Fruit fly (Drosophila melanogaster) whole organism, embryonic: Measurements from ENCODE around the gene CG34265.

Experiments
- Bgb ChIP-seq: fragments of 200-800 bp; sonication (Bioruptor generic); IDR thresholded peaks from 2 replicates; pipeline ENCODE4 v1.3.6; 2022; ENCODE audit warnings: missing biosample characterization, missing genetic modification characterization; ENCODE audit not compliant: partially characterized antibody
- CG10267 ChIP-seq: fragments of 200-800 bp; sonication (Bioruptor generic); optimal IDR thresholded peaks from 2 replicates; lab custom pipeline; 2018; ENCODE audit warnings: missing biosample characterization, mild to moderate bottlenecking, missing genetic modification characterization, moderate library complexity
- CG11247 ChIP-seq: fragments of 200-800 bp; sonication (Bioruptor generic); IDR thresholded peaks from 2 replicates; pipeline ENCODE4 v1.3.6; 2022; ENCODE audit warnings: missing biosample characterization, missing genetic modification characterization
- CG12299 ChIP-seq: fragments of 200-800 bp; sonication (Bioruptor generic); optimal IDR thresholded peaks from 2 replicates; lab custom pipeline; 2018; ENCODE audit warnings: missing biosample characterization, mild to moderate bottlenecking, missing genetic modification characterization
- CG13296 ChIP-seq: fragments of 200-800 bp; sonication (Bioruptor generic); optimal IDR thresholded peaks from 3 replicates; lab custom pipeline; 2018; ENCODE audit warnings: missing biosample characterization, mild to moderate bottlenecking, missing genetic modification characterization
- CG1529 ChIP-seq: fragments of 200-800 bp; sonication (Bioruptor generic); optimal IDR thresholded peaks from 3 replicates; lab custom pipeline; 2018; ENCODE audit warnings: missing biosample characterization, missing genetic modification characterization
- CG15514 ChIP-seq: fragments of 200-800 bp; sonication (Bioruptor generic); optimal IDR thresholded peaks from 3 replicates; lab custom pipeline; 2017; ENCODE audit warnings: missing biosample characterization, missing genetic modification characterization, mild to moderate bottlenecking, moderate library complexity, missing genetic modification reagents
- CG16813 ChIP-seq: fragments of 200-800 bp; sonication (Bioruptor generic); IDR thresholded peaks from 3 replicates; pipeline ENCODE4 v1.3.6; 2022; ENCODE audit warnings: missing biosample characterization, missing genetic modification characterization; ENCODE audit not compliant: partially characterized antibody
- CG2875 ChIP-seq: fragments of 200-800 bp; sonication (Bioruptor generic); optimal IDR thresholded peaks from 2 replicates; lab custom pipeline; 2017; ENCODE audit warnings: missing biosample characterization, mild to moderate bottlenecking, missing genetic modification characterization, missing genetic modification reagents
- CG30020 ChIP-seq: fragments of 200-800 bp; optimal IDR thresholded peaks from 2 replicates; lab custom pipeline; 2019; ENCODE audit warnings: missing biosample characterization, mild to moderate bottlenecking, missing genetic modification characterization, moderate library complexity
- CG32532 ChIP-seq: fragments of 200-800 bp; sonication (Bioruptor generic); IDR thresholded peaks from 2 replicates; pipeline ENCODE4 v1.3.6; 2022; ENCODE audit warnings: missing biosample characterization, missing genetic modification characterization
- CG32767 ChIP-seq: fragments of 200-800 bp; sonication (Bioruptor generic); IDR thresholded peaks from 2 replicates; pipeline ENCODE4 v1.3.6; 2022; ENCODE audit warnings: missing biosample characterization, missing genetic modification characterization
- CG3726 ChIP-seq: fragments of 200-800 bp; sonication (Bioruptor generic); IDR thresholded peaks from 3 replicates; pipeline ENCODE4, ENCODE4 v1.3.6; 2022; ENCODE audit warnings: missing biosample characterization, missing genetic modification characterization
- CG3838 ChIP-seq: fragments of 200-800 bp; sonication (Bioruptor generic); optimal IDR thresholded peaks from 3 replicates; lab custom pipeline; 2016; ENCODE audit warnings: missing biosample characterization, missing genetic modification characterization
- CG3995 ChIP-seq: fragments of 200-800 bp; sonication (Bioruptor generic); optimal IDR thresholded peaks from 3 replicates; lab custom pipeline; 2016; ENCODE audit warnings: missing biosample characterization, missing genetic modification characterization
- CG4404 ChIP-seq: fragments of 200-800 bp; sonication (Bioruptor generic); IDR thresholded peaks from 2 replicates; pipeline ENCODE4 v1.3.6; 2022; ENCODE audit warnings: missing biosample characterization, missing genetic modification characterization
- CG7357 ChIP-seq: fragments of 200-800 bp; sonication (Bioruptor generic); IDR thresholded peaks from 3 replicates; pipeline ENCODE4 v1.3.6; 2022; ENCODE audit warnings: missing biosample characterization, missing genetic modification characterization
- CG8359 ChIP-seq: fragments of 200-800 bp; sonication (Bioruptor generic); optimal IDR thresholded peaks from 2 replicates; lab custom pipeline; 2017; ENCODE audit warnings: missing biosample characterization, mild to moderate bottlenecking, missing genetic modification characterization, borderline replicate concordance
- CG9876 ChIP-seq: fragments of 200-800 bp; sonication (Bioruptor generic); optimal IDR thresholded peaks from 2 replicates; lab custom pipeline; 2016; ENCODE audit warnings: missing biosample characterization, missing genetic modification characterization
- CTCF ChIP-seq: fragments of 200-800 bp; sonication (Bioruptor generic); optimal IDR thresholded peaks from 2 replicates; lab custom pipeline; 2017; ENCODE audit warnings: missing biosample characterization, mild to moderate bottlenecking, missing genetic modification characterization, moderate library complexity
- Dad ChIP-seq: fragments of 200-800 bp; sonication (Bioruptor generic); optimal IDR thresholded peaks from 3 replicates; lab custom pipeline; 2016; ENCODE audit warnings: missing biosample characterization, missing genetic modification characterization
- Dek ChIP-seq: fragments of 200-800 bp; sonication (Bioruptor generic); optimal IDR thresholded peaks from 3 replicates; lab custom pipeline; 2019; ENCODE audit warnings: missing biosample characterization, mild to moderate bottlenecking, missing genetic modification characterization, moderate library complexity
- E2f2 ChIP-seq: fragments of 200-800 bp; sonication (Bioruptor generic); IDR thresholded peaks from 2 replicates; pipeline ENCODE4 v1.3.6; 2022; ENCODE audit warnings: missing biosample characterization, missing genetic modification characterization
- Eip74EF ChIP-seq, 2 experiments: fragments of 200-800 bp in 1 of 2; fragments of >200 bp in 1 of 2; sonication (Bioruptor generic) in 1 of 2; optimal IDR thresholded peaks; 2 replicates each; lab custom pipeline; 2017 to 2019; ENCODE audit warnings: missing biosample characterization in 2 of 2, missing genetic modification characterization in 2 of 2, mild to moderate bottlenecking in 1 of 2, moderate library complexity in 1 of 2
- Ets97D ChIP-seq: fragments of 200-800 bp; sonication (Bioruptor generic); optimal IDR thresholded peaks from 3 replicates; lab custom pipeline; 2016; ENCODE audit warnings: missing biosample characterization, missing genetic modification characterization
- H2.0 ChIP-seq: fragments of 200-800 bp; sonication (Bioruptor generic); IDR thresholded peaks from 2 replicates; pipeline ENCODE4 v1.3.6; 2022; ENCODE audit warnings: missing biosample characterization, missing genetic modification characterization
- HmgD ChIP-seq: fragments of 200-800 bp; sonication (Bioruptor generic); optimal IDR thresholded peaks from 3 replicates; lab custom pipeline; 2016; ENCODE audit warnings: missing biosample characterization, missing genetic modification characterization
- Jarid2 ChIP-seq: fragments of 200-800 bp; sonication (Bioruptor generic); optimal IDR thresholded peaks from 3 replicates; lab custom pipeline; 2017; ENCODE audit warnings: mild to moderate bottlenecking, missing biosample characterization, missing genetic modification reagents, missing genetic modification characterization
- Med ChIP-seq: fragments of 200-800 bp; sonication (Bioruptor generic); peaks from one replicate; lab custom pipeline; 2016; ENCODE audit warnings: missing biosample characterization, missing genetic modification characterization, mild to moderate bottlenecking, inconsistent platforms, moderate library complexity
- NFAT ChIP-seq: fragments of 200-800 bp; sonication (Bioruptor generic); IDR thresholded peaks from 2 replicates; pipeline ENCODE4 v1.3.6; 2022; ENCODE audit warnings: missing biosample characterization, missing genetic modification characterization
- Nf-YA ChIP-seq: fragments of 200-800 bp; sonication (Bioruptor generic); IDR thresholded peaks from 2 replicates; pipeline ENCODE4 v1.3.6; 2022; ENCODE audit warnings: missing biosample characterization, missing genetic modification characterization
- Pdp1 ChIP-seq, 2 experiments: fragments of 200-800 bp; sonication (Bioruptor generic); optimal IDR thresholded peaks; 3 replicates each; lab custom pipeline; 2016; ENCODE audit warnings: missing biosample characterization in 2 of 2, missing genetic modification characterization in 2 of 2, mild to moderate bottlenecking in 1 of 2, moderate library complexity in 1 of 2
- TFAM ChIP-seq: fragments of 200-800 bp; sonication (Bioruptor generic); optimal IDR thresholded peaks from 2 replicates; lab custom pipeline; 2017; ENCODE audit warnings: missing biosample characterization, missing genetic modification characterization, inconsistent platforms
- Xbp1 ChIP-seq: fragments of 200-800 bp; sonication (Bioruptor generic); optimal IDR thresholded peaks from 3 replicates; lab custom pipeline; 2016; ENCODE audit warnings: missing biosample characterization, mild to moderate bottlenecking, missing genetic modification characterization
- cas ChIP-seq: fragments of 200-800 bp; sonication (Bioruptor generic); IDR thresholded peaks from 2 replicates; pipeline ENCODE4 v1.3.6; 2022; ENCODE audit warnings: missing biosample characterization, missing genetic modification characterization
- chn ChIP-seq: fragments of 200-800 bp; sonication (Bioruptor generic); optimal IDR thresholded peaks from 2 replicates; lab custom pipeline; 2016; ENCODE audit warnings: missing biosample characterization, missing genetic modification characterization
- crol ChIP-seq: fragments of 200-800 bp; sonication (Bioruptor generic); IDR thresholded peaks from 2 replicates; pipeline ENCODE4 v1.3.6; 2022; ENCODE audit warnings: missing biosample characterization, missing genetic modification characterization
- crp ChIP-seq, 2 experiments: fragments of 200-800 bp; sonication (Bioruptor generic); optimal IDR thresholded peaks; 2 replicates in 1 of 2; 3 replicates in 1 of 2; lab custom pipeline; 2017; ENCODE audit warnings: missing biosample characterization in 2 of 2, missing genetic modification characterization in 2 of 2, mild to moderate bottlenecking in 1 of 2, moderate library complexity in 1 of 2
- cwo ChIP-seq: fragments of 200-800 bp; sonication (Bioruptor generic); optimal IDR thresholded peaks from 3 replicates; lab custom pipeline; 2017; ENCODE audit warnings: missing biosample characterization, missing genetic modification characterization, mild to moderate bottlenecking, moderate library complexity, missing genetic modification reagents
- eve ChIP-seq, 2 experiments: fragments of >200 bp; optimal IDR thresholded peaks; 2 replicates each; lab custom pipeline; 2017; ENCODE audit warnings: missing biosample characterization in 2 of 2, missing genetic modification characterization in 2 of 2
- exex ChIP-seq: fragments of 200-800 bp; sonication (Bioruptor generic); optimal IDR thresholded peaks from 4 replicates; lab custom pipeline; 2018; ENCODE audit warnings: missing biosample characterization, mild to moderate bottlenecking, missing genetic modification characterization, moderate library complexity
- fd64A ChIP-seq: fragments of 200-800 bp; sonication (Bioruptor generic); optimal IDR thresholded peaks from 3 replicates; lab custom pipeline; 2018; ENCODE audit warnings: missing biosample characterization, mild to moderate bottlenecking, missing genetic modification characterization
- gcm ChIP-seq: fragments of 200-800 bp; sonication (Bioruptor generic); optimal IDR thresholded peaks from 2 replicates; lab custom pipeline; 2019; ENCODE audit warnings: missing biosample characterization, mild to moderate bottlenecking, missing genetic modification characterization, moderate library complexity
- gsb ChIP-seq: fragments of 200-800 bp; sonication (Bioruptor generic); IDR thresholded peaks from 2 replicates; pipeline ENCODE4 v1.3.6; 2022; ENCODE audit warnings: missing biosample characterization, missing genetic modification characterization
- gt ChIP-seq: fragments of 200-800 bp; sonication (Bioruptor generic); IDR thresholded peaks from 2 replicates; pipeline ENCODE4 v1.3.6; 2022; ENCODE audit warnings: missing biosample characterization, missing genetic modification characterization
- hb ChIP-seq: fragments of 200-800 bp; sonication (Bioruptor generic); IDR thresholded peaks from 3 replicates; pipeline ENCODE4 v1.3.6; 2022; ENCODE audit warnings: missing biosample characterization, missing genetic modification characterization; ENCODE audit not compliant: partially characterized antibody
- inv ChIP-seq: fragments of 200-800 bp; sonication (Bioruptor generic); IDR thresholded peaks from 2 replicates; pipeline ENCODE4 v1.3.6; 2022; ENCODE audit warnings: missing biosample characterization, missing genetic modification characterization; ENCODE audit not compliant: partially characterized antibody
- mld ChIP-seq: fragments of 200-800 bp; sonication (Bioruptor generic); IDR thresholded peaks from 3 replicates; pipeline ENCODE4 v1.3.6; 2022; ENCODE audit warnings: missing biosample characterization, missing genetic modification characterization; ENCODE audit not compliant: partially characterized antibody
- trem ChIP-seq: fragments of 200-800 bp; optimal IDR thresholded peaks from 3 replicates; lab custom pipeline; 2019; ENCODE audit warnings: missing biosample characterization, mild to moderate bottlenecking, missing genetic modification characterization, moderate library complexity
- tx ChIP-seq: fragments of 200-800 bp; sonication (Bioruptor generic); optimal IDR thresholded peaks from 2 replicates; lab custom pipeline; 2016; ENCODE audit warnings: missing biosample characterization, missing genetic modification characterization
- z ChIP-seq: fragments of 200-800 bp; sonication (Bioruptor generic); IDR thresholded peaks from 3 replicates; pipeline ENCODE4 v1.3.6; 2022; ENCODE audit warnings: missing biosample characterization, missing genetic modification characterization
- zfh2 ChIP-seq: fragments of 200-800 bp; sonication (Bioruptor generic); optimal IDR thresholded peaks from 2 replicates; lab custom pipeline; 2016; ENCODE audit warnings: missing biosample characterization, missing genetic modification characterization

Gene CG34265

dm6 chr3L:3305430-3305829 is 37.2 kb downstream of the CG34265 start (continued):
- TF ChIP-seq eve (GFP tag; optimal IDR thresholded peaks at IDR 0.05; lab: Kevin White, UChicago): no peak
- no peak for TF ChIP-seq H2.0
- no peak for TF ChIP-seq CG4404 (GFP tag; lab: Robert Waterston, UW)
- TF ChIP-seq Jarid2: peak; percentile 25
- TF ChIP-seq CG3838 (GFP tag; lab: Kevin White, UChicago): peak; percentile 0
- TF ChIP-seq Dad: no peak
- no peak for TF ChIP-seq CTCF (GFP tag; lab: Kevin White, UChicago)
- no peak for TF ChIP-seq chn (GFP tag; lab: Kevin White, UChicago)
- TF ChIP-seq exex (tag; lab: Kevin White, UChicago): no peak
- TF ChIP-seq CG16813: no peak
- no peak for TF ChIP-seq gsb
- TF ChIP-seq Xbp1 (GFP tag; lab: Kevin White, UChicago): peak; percentile 13
- no peak for TF ChIP-seq Nf-YA (GFP tag; lab: Robert Waterston, UW)
- no peak for TF ChIP-seq trem
- TF ChIP-seq fd64A (GFP tag; lab: Kevin White, UChicago): peak; percentile 67
- no peak for TF ChIP-seq CG32532
- TF ChIP-seq Pdp1 (GFP tag; optimal IDR thresholded peaks at IDR 0.05; lab: Kevin White, UChicago): peak in 1 of 2 experiments; percentile 38
- TF ChIP-seq mld (GFP tag; lab: Robert Waterston, UW): no peak
- no peak for TF ChIP-seq CG3726 (GFP tag; lab: Robert Waterston, UW)
- peak; percentile 41 for TF ChIP-seq CG15514 (GFP tag; lab: Kevin White, UChicago)
- no peak for TF ChIP-seq CG3995 (GFP tag; lab: Kevin White, UChicago)
- TF ChIP-seq CG9876: no peak
- TF ChIP-seq CG1529 (GFP tag; lab: Kevin White, UChicago): peak; percentile 31
- TF ChIP-seq tx: peak; percentile 7
- no peak for TF ChIP-seq CG32767 (GFP tag; lab: Robert Waterston, UW)
- no peak for TF ChIP-seq cwo (GFP tag; lab: Kevin White, UChicago)
- TF ChIP-seq CG7357 (GFP tag; lab: Robert Waterston, UW): no peak
- peak; percentile 94 for TF ChIP-seq Med (GFP tag; lab: Kevin White, UChicago)
- TF ChIP-seq hb (GFP tag; lab: Robert Waterston, UW): no peak
- TF ChIP-seq CG8359 (GFP tag; lab: Kevin White, UChicago): peak; percentile 49
- peak; percentile 58; the same call in 2 of the 3 replicates for TF ChIP-seq z (GFP tag; lab: Robert Waterston, UW)
- TF ChIP-seq crp (GFP tag; optimal IDR thresholded peaks at IDR 0.05; lab: Kevin White, UChicago): no peak
- TF ChIP-seq E2f2 (GFP tag; lab: Robert Waterston, UW): no peak
- no peak for TF ChIP-seq zfh2 (GFP tag; lab: Kevin White, UChicago)
- no peak for TF ChIP-seq HmgD (GFP tag; lab: Kevin White, UChicago)
- TF ChIP-seq gt (GFP tag; lab: Robert Waterston, UW): no peak
- TF ChIP-seq Dek (tag; lab: Kevin White, UChicago): no peak
- TF ChIP-seq crol (GFP tag; lab: Robert Waterston, UW): no peak
- TF ChIP-seq cas (GFP tag; lab: Robert Waterston, UW): no peak
- no peak for TF ChIP-seq CG30020 (tag; lab: Kevin White, UChicago)
- TF ChIP-seq Ets97D (GFP tag; lab: Kevin White, UChicago): no peak
- TF ChIP-seq CG12299 (tag; lab: Kevin White, UChicago): no peak
- TF ChIP-seq TFAM (GFP tag; lab: Kevin White, UChicago): no peak
- TF ChIP-seq CG10267 (tag; lab: Kevin White, UChicago): no peak
- no peak for TF ChIP-seq CG11247 (GFP tag; lab: Robert Waterston, UW)
- TF ChIP-seq Bgb (GFP tag; lab: Robert Waterston, UW): no peak
- no peak for TF ChIP-seq inv (GFP tag; lab: Robert Waterston, UW)
- peak; percentile 66 for TF ChIP-seq CG2875 (GFP tag; lab: Kevin White, UChicago)
- TF ChIP-seq CG13296: no peak
- TF ChIP-seq gcm (GFP tag; lab: Kevin White, UChicago): no peak
- no peak for TF ChIP-seq NFAT (GFP tag; lab: Robert Waterston, UW)
- no peak for TF ChIP-seq Eip74EF (GFP tag; optimal IDR thresholded peaks at IDR 0.05; lab: Kevin White, UChicago)
